Worm (Caenorhabditis elegans): Measurements from ENCODE around the gene such-1.

The such-1 gene

DNA sequence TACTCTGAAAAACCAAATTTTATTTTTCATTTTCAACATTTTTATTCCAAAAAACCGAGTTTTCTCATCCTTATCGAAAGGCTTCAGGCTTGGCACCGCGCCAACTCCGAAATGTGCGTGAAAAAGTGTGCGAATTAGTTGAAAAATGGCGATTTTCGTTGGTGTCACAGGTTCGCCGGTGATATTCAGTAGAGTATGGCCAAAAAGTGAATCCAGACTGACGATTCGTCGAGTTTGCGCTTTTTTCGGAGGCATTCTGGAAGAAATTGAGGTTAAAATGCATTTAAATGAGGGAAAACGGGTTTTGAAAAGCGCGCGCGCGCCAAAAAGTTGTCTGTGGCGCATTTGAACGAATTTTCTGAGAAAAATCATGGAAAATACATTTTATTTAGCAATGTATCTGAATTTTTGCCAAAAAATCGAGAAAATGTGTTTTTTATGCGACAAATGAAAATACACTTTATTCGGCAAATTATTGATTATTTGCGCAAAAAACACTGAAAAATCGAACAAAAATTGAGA is at the start of gene such-1, which contains the start of gene Y66D12A.16:
Gene such-1, minus strand, starts transcription at position 256 of the 522 bp plus-strand sequence.
Gene Y66D12A.16, plus strand, starts transcription at position 51 of the 522 bp plus-strand sequence.
- TF ChIP-seq nhr-77 (tag; optimal IDR thresholded peaks at IDR 0.05), result no peak
- TF ChIP-seq pqm-1 (tag; optimal IDR thresholded peaks at IDR 0.05), result no peak
- no peak for TF ChIP-seq ZK546.5 (tag; optimal IDR thresholded peaks at IDR 0.05)
- TF ChIP-seq fkh-2 (tag; optimal IDR thresholded peaks at IDR 0.05), result no peak
- no peak for TF ChIP-seq sea-2 (GFP tag; optimal IDR thresholded peaks at IDR 0.05)
- TF ChIP-seq aly-2 (tag; optimal IDR thresholded peaks at IDR 0.05), result no peak
- TF ChIP-seq eor-1 (tag; optimal IDR thresholded peaks at IDR 0.05), result no peak
- TF ChIP-seq unc-39 (tag; optimal IDR thresholded peaks at IDR 0.05), result no peak
- no peak for TF ChIP-seq nhr-12 (tag; optimal IDR thresholded peaks at IDR 0.05)
- TF ChIP-seq ceh-9 (tag; optimal IDR thresholded peaks at IDR 0.05), result no peak
- TF ChIP-seq jun-1 (tag; optimal IDR thresholded peaks at IDR 0.05), result no peak
- TF ChIP-seq lin-39 (tag; optimal IDR thresholded peaks at IDR 0.05), result no peak
- no peak for TF ChIP-seq skn-1 (tag; optimal IDR thresholded peaks at IDR 0.05)
- no peak for TF ChIP-seq egl-27 (tag; optimal IDR thresholded peaks at IDR 0.05)
- no peak for TF ChIP-seq mdl-1 (tag; optimal IDR thresholded peaks at IDR 0.05)
- TF ChIP-seq nhr-11 (tag; optimal IDR thresholded peaks at IDR 0.05), result no peak
- TF ChIP-seq pha-4 (tag; optimal IDR thresholded peaks at IDR 0.05), result no peak
- TF ChIP-seq nhr-23 (tag; optimal IDR thresholded peaks at IDR 0.05), result no peak
- TF ChIP-seq nhr-28 (tag; optimal IDR thresholded peaks at IDR 0.05), result no peak

DNA sequence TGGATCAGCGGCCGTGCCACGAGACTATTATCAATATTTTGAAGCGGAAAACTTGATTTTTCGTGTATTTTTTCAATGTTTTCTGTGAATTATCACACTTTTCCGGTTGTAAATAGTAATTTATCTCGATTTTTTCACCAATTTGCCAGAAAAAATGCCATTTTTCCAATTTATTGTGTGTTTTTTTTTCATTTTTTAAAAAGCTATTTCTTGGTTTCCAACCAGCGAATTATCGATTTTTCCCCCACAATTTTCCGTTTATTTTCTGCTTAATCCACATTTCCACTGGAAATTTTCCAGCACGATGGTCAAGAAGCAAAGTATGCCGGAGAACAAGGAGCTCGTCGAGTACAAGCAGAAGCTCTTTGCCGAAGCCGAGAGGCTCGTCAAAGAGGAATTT is 44.3 kb upstream of the such-1 start, which contains the start of gene psme-3:
Gene psme-3, plus strand, starts transcription at position 301 of the 400 bp plus-strand sequence.
- TF ChIP-seq unc-62 (GFP tag; optimal IDR thresholded peaks at IDR 0.05) (no peak), nhr-23 (tag; optimal IDR thresholded peaks at IDR 0.05) (no peak), nhr-67 (tag; optimal IDR thresholded peaks at IDR 0.05) (no peak), R02D3.7 (tag; optimal IDR thresholded peaks at IDR 0.05) (no peak), tbx-2 (tag; optimal IDR thresholded peaks at IDR 0.05) (no peak), eor-1 (tag; optimal IDR thresholded peaks at IDR 0.05) (no peak), daf-12 (tag; optimal IDR thresholded peaks at IDR 0.05) (no peak), nhr-43 (tag; optimal IDR thresholded peaks at IDR 0.05; ENCODE audit: poor library complexity, severe bottlenecking) (no peak), elt-2 (tag; optimal IDR thresholded peaks at IDR 0.05) (no peak), elt-1 (tag; optimal IDR thresholded peaks at IDR 0.05) (no peak), nhr-77 (tag; optimal IDR thresholded peaks at IDR 0.05) (no peak), lin-39 (tag; optimal IDR thresholded peaks at IDR 0.05) (no peak), ceh-9 (tag; optimal IDR thresholded peaks at IDR 0.05) (no peak), nhr-28 (tag; optimal IDR thresholded peaks at IDR 0.05) (no peak), ama-1 (optimal IDR thresholded peaks at IDR 0.05) (no peak), egl-27 (tag; optimal IDR thresholded peaks at IDR 0.05) (no peak), aly-2 (tag; optimal IDR thresholded peaks at IDR 0.05) (no peak), nhr-25 (tag; optimal IDR thresholded peaks at IDR 0.05) (no peak)

DNA sequence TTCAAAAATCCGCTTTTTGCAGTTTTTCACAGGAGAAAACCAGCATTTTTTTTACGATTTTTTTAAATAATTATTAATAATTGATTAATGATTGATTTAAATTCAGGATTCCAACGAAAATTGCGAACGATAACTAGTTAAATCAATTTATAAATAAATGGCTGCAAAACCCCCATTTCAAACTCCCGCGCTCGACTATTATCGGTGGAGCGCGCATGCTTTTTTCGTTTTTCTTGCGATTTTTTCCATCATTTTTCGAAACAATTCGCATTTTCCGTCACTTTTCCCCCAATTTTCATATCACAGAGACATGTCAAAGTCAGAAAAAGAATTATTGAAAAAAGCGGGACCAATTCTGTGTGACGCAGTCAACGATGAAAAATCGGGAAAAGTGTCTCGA is 42.0 kb upstream of the such-1 start, which contains the start of gene Y66D12A.10:
Gene Y66D12A.10, plus strand, starts transcription at position 273 of the 400 bp plus-strand sequence.
- TF ChIP-seq ztf-4 (tag; optimal IDR thresholded peaks at IDR 0.05) (no peak), ceh-16 (tag; optimal IDR thresholded peaks at IDR 0.05) (no peak), lin-15B (tag; optimal IDR thresholded peaks at IDR 0.05) (peak; percentile 83), elt-3 (tag; optimal IDR thresholded peaks at IDR 0.05) (no peak), nfya-1 (tag; optimal IDR thresholded peaks at IDR 0.05; ENCODE audit: insufficient read depth) (peak; percentile 56), nhr-12 (tag; optimal IDR thresholded peaks at IDR 0.05) (no peak), nhr-23 (tag; optimal IDR thresholded peaks at IDR 0.05) (peak; percentile 40)

DNA sequence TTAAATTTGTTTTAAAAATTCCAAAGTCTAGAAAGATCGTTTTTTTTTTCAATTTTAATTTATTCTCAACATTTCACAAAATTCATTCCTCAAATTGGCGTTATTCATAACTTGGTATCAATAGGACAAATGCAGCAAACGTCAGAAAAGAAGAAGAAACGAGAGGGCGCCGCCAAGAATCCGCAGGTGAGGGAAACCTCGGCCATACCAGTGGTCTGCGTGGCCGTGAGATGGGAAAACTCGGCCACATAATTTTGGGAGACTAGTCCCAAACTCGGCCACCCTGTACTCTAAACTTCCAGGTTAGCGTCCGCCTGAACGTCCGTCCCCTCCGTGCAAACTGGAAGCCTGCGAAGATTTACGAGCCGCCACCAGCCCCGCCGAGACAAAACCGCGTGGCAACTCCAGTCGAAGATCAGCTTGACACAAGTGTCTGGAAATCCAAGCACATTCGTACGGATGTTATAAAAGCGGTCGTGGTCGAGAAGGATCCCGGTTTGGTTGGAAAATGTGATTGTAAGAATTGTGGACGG is 39.9 kb upstream of the such-1 start, which contains the start of gene Y66D12A.11:
Gene Y66D12A.11, plus strand, starts transcription at position 51 of the 533 bp plus-strand sequence.
- TF ChIP-seq daf-12 (tag; optimal IDR thresholded peaks at IDR 0.05), result no peak
- TF ChIP-seq ama-1 (optimal IDR thresholded peaks at IDR 0.05), result no peak
- no peak for TF ChIP-seq elt-1 (tag; optimal IDR thresholded peaks at IDR 0.05)
- no peak for TF ChIP-seq eor-1 (tag; optimal IDR thresholded peaks at IDR 0.05)
- TF ChIP-seq nhr-28 (tag; optimal IDR thresholded peaks at IDR 0.05), result no peak
- no peak for TF ChIP-seq ZK546.5 (tag; optimal IDR thresholded peaks at IDR 0.05)
- no peak for TF ChIP-seq unc-62 (GFP tag; optimal IDR thresholded peaks at IDR 0.05)
- no peak for TF ChIP-seq ceh-9 (tag; optimal IDR thresholded peaks at IDR 0.05)
- no peak for TF ChIP-seq ztf-11 (tag; optimal IDR thresholded peaks at IDR 0.05)
- no peak for TF ChIP-seq skn-1 (tag; optimal IDR thresholded peaks at IDR 0.05)
- no peak for TF ChIP-seq nhr-76 (tag; optimal IDR thresholded peaks at IDR 0.05)
- TF ChIP-seq nhr-67 (tag; optimal IDR thresholded peaks at IDR 0.05), result no peak
- TF ChIP-seq nhr-25 (tag; optimal IDR thresholded peaks at IDR 0.05), result no peak
- no peak for TF ChIP-seq nhr-77 (tag; optimal IDR thresholded peaks at IDR 0.05)

Measured in whole organism, L3 larva.